Worm (Caenorhabditis elegans) whole organism, late embryonic: Measurements from ENCODE around the gene srz-19.

Experiments
- nhr-11 ChIP-seq: fragments of 150-350 bp; optimal IDR thresholded peaks from 2 replicates; lab custom pipeline; 2014; ENCODE audit warnings: missing biosample characterization, missing genetic modification characterization
- pqm-1 ChIP-seq: sonication (generic microtip); optimal IDR thresholded peaks from 2 replicates; lab custom pipeline; 2016; ENCODE audit warnings: missing genetic modification characterization, missing compliant biosample characterization
- tbx-2 ChIP-seq: sonication (generic microtip); optimal IDR thresholded peaks from 2 replicates; lab custom pipeline; 2016; ENCODE audit warnings: missing genetic modification characterization, missing compliant biosample characterization
- ztf-16 ChIP-seq: sonication (generic microtip); optimal IDR thresholded peaks from 2 replicates; lab custom pipeline; 2017; ENCODE audit warnings: missing genetic modification characterization, missing compliant biosample characterization

DNA sequence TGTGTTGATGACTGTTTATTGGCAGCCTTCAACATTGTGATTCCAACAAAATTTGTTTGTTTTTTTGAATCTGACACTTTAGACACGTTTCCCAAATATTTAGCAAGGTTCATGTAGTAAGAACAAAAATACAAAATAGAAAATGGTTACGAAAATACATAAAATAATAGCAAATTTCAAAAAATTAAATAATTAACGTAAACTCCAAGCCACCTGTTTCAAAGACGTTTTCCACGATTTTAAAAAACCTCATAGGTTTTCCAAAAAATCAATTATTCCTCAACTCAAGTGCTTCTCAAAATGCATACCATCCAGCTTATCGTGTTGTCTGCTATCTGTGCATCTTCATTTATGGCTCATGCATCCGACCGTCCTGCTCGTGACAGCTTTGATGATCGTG is 2.2 kb upstream of the srz-19 start, which contains the start of gene F56D6.14:
- TF ChIP-seq tbx-2 (tag; lab: Kevin White, UChicago) (no peak), ztf-16 (tag; lab: Kevin White, UChicago) (no peak), pqm-1 (tag; lab: Kevin White, UChicago) (no peak), nhr-11 (tag; lab: Kevin White, UChicago) (no peak)
